Fruit fly (Drosophila melanogaster) whole organism, embryonic: ENCODE data around the gene CG14085.

Experiments
- Adf1 ChIP-seq: fragments of 200-800 bp; sonication (Bioruptor generic); IDR thresholded peaks from 2 replicates; pipeline ENCODE4 v1.3.6; 2022; ENCODE audit warnings: missing biosample characterization, missing genetic modification characterization
- C15 ChIP-seq: fragments of 200-800 bp; sonication (Bioruptor generic); IDR thresholded peaks from 3 replicates; pipeline ENCODE4 v1.3.6; 2022; ENCODE audit warnings: missing biosample characterization, missing genetic modification characterization
- CG10147 ChIP-seq: fragments of 200-800 bp; sonication (Bioruptor generic); optimal IDR thresholded peaks from 2 replicates; lab custom pipeline; 2019; ENCODE audit warnings: missing biosample characterization, mild to moderate bottlenecking, missing genetic modification characterization, moderate library complexity
- CG11247 ChIP-seq: fragments of 200-800 bp; sonication (Bioruptor generic); IDR thresholded peaks from 2 replicates; pipeline ENCODE4 v1.3.6; 2022; ENCODE audit warnings: missing biosample characterization, missing genetic modification characterization
- CG12942 ChIP-seq: fragments of 200-800 bp; sonication (Bioruptor generic); optimal IDR thresholded peaks from 3 replicates; lab custom pipeline; 2016; ENCODE audit warnings: missing biosample characterization, missing genetic modification characterization
- CG14710 ChIP-seq: fragments of 200-800 bp; sonication (Bioruptor generic); optimal IDR thresholded peaks from 3 replicates; lab custom pipeline; 2019; ENCODE audit warnings: missing biosample characterization, mild to moderate bottlenecking, missing genetic modification characterization, moderate library complexity
- CG1602 ChIP-seq: fragments of 200-800 bp; sonication (Bioruptor generic); optimal IDR thresholded peaks from 3 replicates; lab custom pipeline; 2016; ENCODE audit warnings: missing biosample characterization, missing genetic modification characterization
- CG1603 ChIP-seq: fragments of 200-800 bp; sonication (Bioruptor generic); optimal IDR thresholded peaks from 2 replicates; lab custom pipeline; 2019; ENCODE audit warnings: missing biosample characterization, mild to moderate bottlenecking, missing genetic modification characterization, moderate library complexity
- CG1792 ChIP-seq: fragments of 200-800 bp; sonication (Bioruptor generic); optimal IDR thresholded peaks from 2 replicates; lab custom pipeline; 2016; ENCODE audit warnings: missing biosample characterization, missing genetic modification characterization
- CG3407 ChIP-seq: fragments of 200-800 bp; sonication (Bioruptor generic); optimal IDR thresholded peaks from 2 replicates; lab custom pipeline; 2018; ENCODE audit warnings: missing biosample characterization, mild to moderate bottlenecking, missing genetic modification characterization
- CG34224 ChIP-seq: fragments of 200-800 bp; sonication (Bioruptor generic); IDR thresholded peaks from 3 replicates; pipeline ENCODE4 v1.3.6; 2022; ENCODE audit warnings: missing biosample characterization, missing genetic modification characterization; ENCODE audit not compliant: partially characterized antibody
- CG4404 ChIP-seq: fragments of 200-800 bp; sonication (Bioruptor generic); IDR thresholded peaks from 2 replicates; pipeline ENCODE4 v1.3.6; 2022; ENCODE audit warnings: missing biosample characterization, missing genetic modification characterization
- CG8765 ChIP-seq: fragments of 200-800 bp; sonication (Bioruptor generic); IDR thresholded peaks from 2 replicates; pipeline ENCODE4 v1.3.6; 2022; ENCODE audit warnings: missing biosample characterization, missing genetic modification characterization
- CG8944 ChIP-seq: fragments of 200-800 bp; sonication (Bioruptor generic); optimal IDR thresholded peaks from 3 replicates; lab custom pipeline; 2016; ENCODE audit warnings: missing biosample characterization, missing genetic modification characterization
- CG9215 ChIP-seq: fragments of 200-800 bp; sonication (Bioruptor generic); IDR thresholded peaks from 2 replicates; pipeline ENCODE4 v1.3.6; 2022; ENCODE audit warnings: missing biosample characterization, missing genetic modification characterization
- Dll ChIP-seq: fragments of 200-800 bp; sonication (Bioruptor generic); IDR thresholded peaks from 4 replicates; pipeline ENCODE4 v1.3.6; 2022; ENCODE audit warnings: missing biosample characterization, missing genetic modification characterization; ENCODE audit not compliant: partially characterized antibody
- Doc3 ChIP-seq: fragments of 200-800 bp; sonication (Bioruptor generic); IDR thresholded peaks from 3 replicates; pipeline ENCODE4 v1.3.6; 2022; ENCODE audit warnings: missing biosample characterization, missing genetic modification characterization; ENCODE audit not compliant: partially characterized antibody
- Ets65A ChIP-seq: fragments of 200-800 bp; sonication (Bioruptor generic); peaks from one replicate; lab custom pipeline; 2016; ENCODE audit warnings: missing biosample characterization, missing genetic modification characterization
- H15 ChIP-seq: fragments of 200-800 bp; sonication (Bioruptor generic); IDR thresholded peaks from 3 replicates; pipeline ENCODE4 v1.3.6; 2022; ENCODE audit warnings: missing biosample characterization, missing genetic modification characterization
- HLH3B ChIP-seq: fragments of 200-800 bp; sonication (Bioruptor generic); IDR thresholded peaks from 2 replicates; pipeline ENCODE4 v1.3.6; 2022; ENCODE audit warnings: missing biosample characterization, missing genetic modification characterization
- Jarid2 ChIP-seq: fragments of 200-800 bp; sonication (Bioruptor generic); optimal IDR thresholded peaks from 3 replicates; lab custom pipeline; 2017; ENCODE audit warnings: mild to moderate bottlenecking, missing biosample characterization, missing genetic modification reagents, missing genetic modification characterization
- Max ChIP-seq: fragments of 200-800 bp; sonication (Bioruptor generic); optimal IDR thresholded peaks from 2 replicates; lab custom pipeline; 2016; ENCODE audit warnings: missing biosample characterization, mild to moderate bottlenecking, missing genetic modification characterization
- NfI ChIP-seq: fragments of 200-800 bp; sonication (Bioruptor generic); optimal IDR thresholded peaks from 3 replicates; lab custom pipeline; 2018; ENCODE audit warnings: missing biosample characterization, mild to moderate bottlenecking, missing genetic modification characterization, moderate library complexity
- Optix ChIP-seq: fragments of 200-800 bp; sonication (Bioruptor generic); IDR thresholded peaks from 3 replicates; pipeline ENCODE4 v1.3.6; 2022; ENCODE audit warnings: missing biosample characterization, missing genetic modification characterization
- Poxn ChIP-seq: fragments of 200-800 bp; sonication (Bioruptor generic); IDR thresholded peaks from 2 replicates; pipeline ENCODE4 v1.3.6; 2022; ENCODE audit warnings: missing biosample characterization, missing genetic modification characterization
- Rx ChIP-seq: fragments of 200-800 bp; sonication (Bioruptor generic); IDR thresholded peaks from 2 replicates; pipeline ENCODE4 v1.3.6; 2022; ENCODE audit warnings: missing biosample characterization, missing genetic modification characterization
- Spps ChIP-seq: fragments of 200-800 bp; sonication (Bioruptor generic); optimal IDR thresholded peaks from 2 replicates; lab custom pipeline; 2018; ENCODE audit warnings: missing biosample characterization, mild to moderate bottlenecking, missing genetic modification characterization
- YL-1 ChIP-seq: fragments of 200-800 bp; sonication (Bioruptor generic); optimal IDR thresholded peaks from 3 replicates; lab custom pipeline; 2017; ENCODE audit warnings: missing biosample characterization, mild to moderate bottlenecking, missing genetic modification characterization
- ab ChIP-seq: fragments of 200-800 bp; sonication (Bioruptor generic); optimal IDR thresholded peaks from 2 replicates; lab custom pipeline; 2016; ENCODE audit warnings: missing biosample characterization, missing genetic modification characterization
- amos ChIP-seq: fragments of 200-800 bp; sonication (Bioruptor generic); IDR thresholded peaks from 2 replicates; pipeline ENCODE4 v1.3.6; 2022; ENCODE audit warnings: missing biosample characterization, missing genetic modification characterization; ENCODE audit not compliant: partially characterized antibody
- ap ChIP-seq: fragments of 200-800 bp; sonication (Bioruptor generic); IDR thresholded peaks from 2 replicates; pipeline ENCODE4 v1.3.6; 2022; ENCODE audit warnings: missing biosample characterization, missing genetic modification characterization
- ase ChIP-seq: fragments of 200-800 bp; sonication (Bioruptor generic); IDR thresholded peaks from 3 replicates; pipeline ENCODE4 v1.3.6; 2022; ENCODE audit warnings: missing biosample characterization, missing genetic modification characterization
- az2 ChIP-seq: fragments of 200-800 bp; sonication (Bioruptor generic); optimal IDR thresholded peaks from 3 replicates; lab custom pipeline; 2016; ENCODE audit warnings: missing biosample characterization, missing genetic modification characterization
- br ChIP-seq: fragments of >200 bp; optimal IDR thresholded peaks from 2 replicates; lab custom pipeline; 2017
- btn ChIP-seq: fragments of 200-800 bp; sonication (Bioruptor generic); optimal IDR thresholded peaks from 2 replicates; lab custom pipeline; 2016; ENCODE audit warnings: missing biosample characterization, missing genetic modification characterization
- crol ChIP-seq: fragments of 200-800 bp; sonication (Bioruptor generic); IDR thresholded peaks from 2 replicates; pipeline ENCODE4 v1.3.6; 2022; ENCODE audit warnings: missing biosample characterization, missing genetic modification characterization
- da ChIP-seq: fragments of 200-800 bp; sonication (Bioruptor generic); optimal IDR thresholded peaks from 2 replicates; lab custom pipeline; 2016; ENCODE audit warnings: missing biosample characterization, missing genetic modification characterization
- dysf ChIP-seq: fragments of 200-800 bp; sonication (Bioruptor generic); IDR thresholded peaks from 3 replicates; pipeline ENCODE4 v1.3.6; 2022; ENCODE audit warnings: missing biosample characterization, missing genetic modification characterization
- fu2 ChIP-seq: fragments of 200-800 bp; sonication (Bioruptor generic); optimal IDR thresholded peaks from 2 replicates; lab custom pipeline; 2016; ENCODE audit warnings: missing biosample characterization, missing genetic modification characterization
- gt ChIP-seq: fragments of 200-800 bp; sonication (Bioruptor generic); IDR thresholded peaks from 2 replicates; pipeline ENCODE4 v1.3.6; 2022; ENCODE audit warnings: missing biosample characterization, missing genetic modification characterization
- maf-S ChIP-seq: fragments of 200-800 bp; sonication (Bioruptor generic); optimal IDR thresholded peaks from 2 replicates; lab custom pipeline; 2016; ENCODE audit warnings: missing biosample characterization, missing genetic modification characterization
- mam ChIP-seq: fragments of 200-800 bp; sonication (Bioruptor generic); optimal IDR thresholded peaks from 3 replicates; lab custom pipeline; 2016; ENCODE audit warnings: missing biosample characterization, missing genetic modification characterization
- phol ChIP-seq: fragments of 200-800 bp; sonication (Bioruptor generic); optimal IDR thresholded peaks from 3 replicates; lab custom pipeline; 2018; ENCODE audit warnings: missing biosample characterization, mild to moderate bottlenecking, missing genetic modification characterization, moderate library complexity
- prd ChIP-seq, 3 experiments: fragments of >200 bp in 2 of 3; fragments of 200-800 bp in 1 of 3; sonication (Bioruptor generic) in 1 of 3; optimal IDR thresholded peaks in 2 of 3; IDR thresholded peaks in 1 of 3; 2 replicates in 2 of 3; 3 replicates in 1 of 3; pipeline versions ENCODE4 v1.3.6 to Lab custom; 2017 to 2022; ENCODE audit warnings: missing biosample characterization in 1 of 3, missing genetic modification characterization in 1 of 3
- schlank ChIP-seq: fragments of 200-800 bp; sonication (Bioruptor generic); optimal IDR thresholded peaks from 2 replicates; lab custom pipeline; 2018; ENCODE audit warnings: missing biosample characterization, mild to moderate bottlenecking, missing genetic modification characterization
- sens-2 ChIP-seq: fragments of 200-800 bp; sonication (Bioruptor generic); IDR thresholded peaks from 2 replicates; pipeline ENCODE4 v1.3.6; 2022; ENCODE audit warnings: missing biosample characterization, missing genetic modification characterization
- seq ChIP-seq: fragments of 200-800 bp; sonication (Bioruptor generic); IDR thresholded peaks from 2 replicates; pipeline ENCODE4 v1.3.6; 2022; ENCODE audit warnings: missing biosample characterization, missing genetic modification characterization
- sima ChIP-seq: fragments of 200-800 bp; sonication (Bioruptor generic); optimal IDR thresholded peaks from 2 replicates; lab custom pipeline; 2016; ENCODE audit warnings: missing biosample characterization, missing genetic modification characterization
- tna ChIP-seq: fragments of 200-800 bp; sonication (Bioruptor generic); IDR thresholded peaks from 2 replicates; pipeline ENCODE4 v1.3.6; 2022; ENCODE audit warnings: missing biosample characterization, missing genetic modification characterization; ENCODE audit not compliant: partially characterized antibody
- zfh1 ChIP-seq: fragments of 200-800 bp; sonication (Bioruptor generic); IDR thresholded peaks from 3 replicates; pipeline ENCODE4 v1.3.6; 2022; ENCODE audit warnings: missing biosample characterization, missing genetic modification characterization

CG14085 gene

dm6 chr3L:19254715-19255428 is 14.3 kb upstream of the CG14085 start, which contains the start of the genes mRpL21 and rept (continued):
- peak; percentile 42 for TF ChIP-seq CG10147 (GFP tag; lab: Kevin White, UChicago)
- TF ChIP-seq tna (GFP tag; lab: Robert Waterston, UW) = no peak
- TF ChIP-seq Dll (GFP tag; lab: Robert Waterston, UW) = 0 out of 4 replicates have a peak, but pooled peaks have one; percentile 44
- TF ChIP-seq NfI (GFP tag; lab: Kevin White, UChicago) = peak; percentile 67
- no peak for TF ChIP-seq ase (GFP tag; lab: Robert Waterston, UW)
- no peak for TF ChIP-seq br (lab: Kevin White, UChicago)
- peak; percentile 32 for TF ChIP-seq CG1792 (GFP tag; lab: Kevin White, UChicago)
- 0 out of 2 replicates have a peak, but pooled peaks have one; percentile 31 for TF ChIP-seq CG11247 (GFP tag; lab: Robert Waterston, UW)
- peak; percentile 94 for TF ChIP-seq Ets65A (GFP tag; lab: Kevin White, UChicago)
- no peak for TF ChIP-seq sima (GFP tag; lab: Kevin White, UChicago)
- TF ChIP-seq fu2 (GFP tag; lab: Kevin White, UChicago) = peak; percentile 43
- no peak for TF ChIP-seq CG4404 (GFP tag; lab: Robert Waterston, UW)
- TF ChIP-seq Rx (GFP tag; lab: Robert Waterston, UW) = 0 out of 2 replicates have a peak, but pooled peaks have one; percentile 10
- no peak for TF ChIP-seq btn (GFP tag; lab: Kevin White, UChicago)
- peak; percentile 98 for TF ChIP-seq Max (GFP tag; lab: Kevin White, UChicago)
- TF ChIP-seq mam (GFP tag; lab: Kevin White, UChicago) = peak; percentile 66
- TF ChIP-seq gt (GFP tag; lab: Robert Waterston, UW) = no peak
- peak; percentile 64 for TF ChIP-seq CG14710 (tag; lab: Kevin White, UChicago)
- peak; percentile 13 for TF ChIP-seq schlank (tag; lab: Kevin White, UChicago)
- TF ChIP-seq maf-S (GFP tag; lab: Kevin White, UChicago) = peak; percentile 50
- TF ChIP-seq Optix (GFP tag; lab: Robert Waterston, UW) = no peak; the same call in 2 of the 3 replicates
- TF ChIP-seq Jarid2 (GFP tag; lab: Kevin White, UChicago) = no peak
- no peak for TF ChIP-seq seq (GFP tag; lab: Robert Waterston, UW)
- TF ChIP-seq CG3407 (GFP tag; lab: Kevin White, UChicago) = no peak
- peak; percentile 21; the same call in 1 of the 2 replicates for TF ChIP-seq sens-2 (GFP tag; lab: Robert Waterston, UW)
- TF ChIP-seq dysf (GFP tag; lab: Robert Waterston, UW) = peak; percentile 45; the same call in 2 of the 3 replicates
- TF ChIP-seq ab = no peak
- TF ChIP-seq da = peak; percentile 43
- TF ChIP-seq zfh1 (GFP tag; lab: Robert Waterston, UW) = no peak
- TF ChIP-seq CG34224 (GFP tag; lab: Robert Waterston, UW) = no peak
- peak; percentile 81 for TF ChIP-seq YL-1
- no peak for TF ChIP-seq prd (optimal IDR thresholded peaks at IDR 0.05; lab: Kevin White, UChicago)
- 0 out of 3 replicates have a peak, but pooled peaks have one; percentile 27 for TF ChIP-seq prd (GFP tag; IDR thresholded peaks at IDR 0.05; lab: Robert Waterston, UW)
- 0 out of 2 replicates have a peak, but pooled peaks have one; percentile 13 for TF ChIP-seq CG9215
- TF ChIP-seq CG12942 (GFP tag; lab: Kevin White, UChicago) = peak; percentile 28
- TF ChIP-seq phol (tag; lab: Kevin White, UChicago) = peak; percentile 57
- no peak for TF ChIP-seq C15 (GFP tag; lab: Robert Waterston, UW)
- TF ChIP-seq CG8765 (GFP tag; lab: Robert Waterston, UW) = no peak
- peak; percentile 23 for TF ChIP-seq CG8944
- TF ChIP-seq HLH3B = no peak; the same call in 1 of the 2 replicates
- TF ChIP-seq crol (GFP tag; lab: Robert Waterston, UW) = no peak
- TF ChIP-seq Doc3 (GFP tag; lab: Robert Waterston, UW) = no peak
- TF ChIP-seq Adf1 (GFP tag; lab: Robert Waterston, UW) = peak; percentile 51
- no peak for TF ChIP-seq ap
- TF ChIP-seq CG1602 (GFP tag; lab: Kevin White, UChicago) = no peak
- TF ChIP-seq Spps (tag; lab: Kevin White, UChicago) = no peak
- peak; percentile 68 for TF ChIP-seq CG1603 (tag; lab: Kevin White, UChicago)
- TF ChIP-seq Poxn (GFP tag; lab: Robert Waterston, UW) = no peak
- TF ChIP-seq H15 (GFP tag; lab: Robert Waterston, UW) = no peak
- TF ChIP-seq amos (GFP tag; lab: Robert Waterston, UW) = no peak
- peak; percentile 51 for TF ChIP-seq az2 (GFP tag; lab: Kevin White, UChicago)
